Fruit fly (Drosophila melanogaster) whole organism, adult: ENCODE data around the gene chrb.

ENCODE experiments used
- CG11617 ChIP-seq: fragments of 200-800 bp; sonication (Bioruptor generic); optimal IDR thresholded peaks from 2 replicates; lab custom pipeline; 2017; ENCODE audit warnings: mild to moderate bottlenecking, missing biosample characterization, missing genetic modification reagents, missing genetic modification characterization
- CG12768 ChIP-seq: fragments of 200-800 bp; sonication (Bioruptor generic); optimal IDR thresholded peaks from 2 replicates; lab custom pipeline; 2017; ENCODE audit warnings: missing biosample characterization, missing genetic modification characterization, mild to moderate bottlenecking, moderate library complexity, missing genetic modification reagents
- CG14711 ChIP-seq: fragments of 200-800 bp; sonication (Bioruptor generic); optimal IDR thresholded peaks from 2 replicates; lab custom pipeline; 2018; ENCODE audit warnings: missing biosample characterization, mild to moderate bottlenecking, missing genetic modification characterization, moderate library complexity
- CG1620 ChIP-seq: fragments of 200-800 bp; sonication (Bioruptor generic); optimal IDR thresholded peaks from 2 replicates; lab custom pipeline; 2016; ENCODE audit warnings: missing biosample characterization, missing genetic modification characterization
- CG33017 ChIP-seq: fragments of 200-800 bp; sonication (Bioruptor generic); optimal IDR thresholded peaks from 2 replicates; lab custom pipeline; 2018; ENCODE audit warnings: missing biosample characterization, mild to moderate bottlenecking, missing genetic modification characterization, moderate library complexity
- CG5204 ChIP-seq: fragments of 200-800 bp; sonication (Bioruptor generic); optimal IDR thresholded peaks from 2 replicates; lab custom pipeline; 2016; ENCODE audit warnings: missing biosample characterization, missing genetic modification characterization
- CG7045 ChIP-seq: fragments of 200-800 bp; sonication (Bioruptor generic); optimal IDR thresholded peaks from 2 replicates; lab custom pipeline; 2017; ENCODE audit warnings: missing biosample characterization, mild to moderate bottlenecking, missing genetic modification characterization
- CG7101 ChIP-seq: fragments of 200-800 bp; sonication (Bioruptor generic); optimal IDR thresholded peaks from 2 replicates; lab custom pipeline; 2018; ENCODE audit warnings: missing biosample characterization, mild to moderate bottlenecking, missing genetic modification characterization, moderate library complexity
- Clk ChIP-seq: fragments of 200-800 bp; sonication (Bioruptor generic); optimal IDR thresholded peaks from 2 replicates; lab custom pipeline; 2017; ENCODE audit warnings: missing biosample characterization, missing genetic modification characterization
- Crg-1 ChIP-seq: fragments of 200-800 bp; sonication (Bioruptor generic); optimal IDR thresholded peaks from 2 replicates; lab custom pipeline; 2016; ENCODE audit warnings: missing biosample characterization, missing genetic modification characterization
- Hr96 ChIP-seq: fragments of 200-800 bp; sonication (Bioruptor generic); optimal IDR thresholded peaks from 2 replicates; lab custom pipeline; 2016; ENCODE audit warnings: missing biosample characterization, missing genetic modification characterization
- Mnt ChIP-seq: fragments of 200-800 bp; sonication (Bioruptor generic); optimal IDR thresholded peaks from 2 replicates; lab custom pipeline; 2016; ENCODE audit warnings: missing biosample characterization, mild to moderate bottlenecking, missing genetic modification characterization
- bab1 ChIP-seq: fragments of 200-800 bp; sonication (Bioruptor generic); optimal IDR thresholded peaks from 3 replicates; lab custom pipeline; 2019; ENCODE audit warnings: missing biosample characterization, mild to moderate bottlenecking, missing genetic modification characterization, moderate library complexity
- cic ChIP-seq: fragments of 200-800 bp; sonication (Bioruptor generic); optimal IDR thresholded peaks from 2 replicates; lab custom pipeline; 2017; ENCODE audit warnings: missing biosample characterization, mild to moderate bottlenecking, missing genetic modification characterization, moderate library complexity
- cnc ChIP-seq, 2 experiments: fragments of >200 bp; optimal IDR thresholded peaks; 2 replicates each; lab custom pipeline; 2017
- kay ChIP-seq: fragments of 200-800 bp; sonication (Bioruptor generic); peaks from one replicate; lab custom pipeline; 2016; ENCODE audit warnings: missing biosample characterization, missing genetic modification characterization, borderline replicate concordance
- ovo ChIP-seq: fragments of 200-800 bp; sonication (Bioruptor generic); optimal IDR thresholded peaks from 2 replicates; lab custom pipeline; 2016; ENCODE audit warnings: missing biosample characterization, missing genetic modification characterization
- pad ChIP-seq: fragments of 200-800 bp; sonication (Bioruptor generic); optimal IDR thresholded peaks from 3 replicates; lab custom pipeline; 2017; ENCODE audit warnings: missing biosample characterization, missing genetic modification characterization, mild to moderate bottlenecking, moderate library complexity, missing genetic modification reagents
- tj ChIP-seq: fragments of 200-800 bp; sonication (Bioruptor generic); optimal IDR thresholded peaks from 3 replicates; lab custom pipeline; 2017; ENCODE audit warnings: missing biosample characterization, mild to moderate bottlenecking, missing genetic modification characterization, moderate library complexity
- toe ChIP-seq: fragments of 200-800 bp; sonication (Bioruptor generic); optimal IDR thresholded peaks from 2 replicates; lab custom pipeline; 2016; ENCODE audit warnings: missing biosample characterization, missing genetic modification characterization

Gene chrb

dm6 chr3L:11515349-11516079 is 28.2 kb downstream of the chrb start:
- TF ChIP-seq CG7045 (GFP tag; lab: Kevin White, UChicago) (no peak), Clk (no peak), cic (no peak), bab1 (GFP tag; lab: Kevin White, UChicago) (no peak), toe (GFP tag; lab: Kevin White, UChicago) (no peak), kay (GFP tag; lab: Kevin White, UChicago) (no peak)

DNA sequence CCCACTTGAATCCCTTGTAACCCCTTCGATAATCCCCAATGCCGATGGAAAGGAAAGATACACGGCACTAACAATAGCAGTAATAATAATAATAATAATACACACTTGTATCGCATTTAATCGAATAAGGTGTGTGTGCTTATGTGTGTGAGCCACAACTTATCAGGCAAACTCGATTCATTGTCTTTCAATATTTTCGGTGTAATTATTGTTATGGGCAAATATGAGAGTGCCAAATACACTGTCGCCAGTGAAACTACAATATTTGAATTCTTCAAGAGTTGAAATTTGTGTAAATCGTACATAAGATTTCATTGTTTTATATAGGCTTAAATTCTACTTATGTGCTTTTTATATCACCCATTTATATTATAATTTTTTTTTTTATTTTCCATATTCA is 28.9 kb downstream of the chrb start:
- no peak for TF ChIP-seq CG12768 (GFP tag; lab: Kevin White, UChicago)

DNA sequence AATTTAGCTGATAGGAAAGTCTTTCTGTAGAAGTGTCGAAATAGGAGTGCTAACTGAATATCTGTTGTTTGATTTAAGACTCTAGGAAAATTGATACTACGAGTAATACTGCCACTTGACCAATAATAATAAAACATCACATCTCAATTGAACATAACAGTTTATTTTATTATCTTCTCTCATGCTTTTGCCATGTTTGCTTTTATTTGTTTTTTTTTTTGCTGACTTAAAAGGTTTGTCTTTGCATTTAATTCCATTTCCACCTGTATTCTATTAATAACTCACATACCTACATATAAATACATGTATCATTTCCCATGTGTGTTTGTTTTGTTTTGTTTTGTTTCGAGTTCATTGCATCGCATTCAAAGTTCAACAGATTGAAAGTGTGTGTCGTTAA is 35.3 kb downstream of the chrb start, which contains the start of the genes CG11714 and Fuca:
Gene CG11714, minus strand, starts transcription at position 101 of the 400 bp plus-strand sequence.
Gene Fuca, minus strand, starts transcription at position 101 of the 400 bp plus-strand sequence.
- TF ChIP-seq tj (GFP tag; lab: Kevin White, UChicago) = peak; percentile 35
- TF ChIP-seq ovo (GFP tag; lab: Kevin White, UChicago) = no peak
- peak; percentile 82 for TF ChIP-seq kay (GFP tag; lab: Kevin White, UChicago)

dm6 chr3L:11523286-11523685 is 35.9 kb downstream of the chrb start:
- TF ChIP-seq CG11617 (GFP tag; lab: Kevin White, UChicago) (no peak), Clk (no peak), tj (GFP tag; lab: Kevin White, UChicago) (no peak), toe (GFP tag; lab: Kevin White, UChicago) (no peak), Hr96 (GFP tag; lab: Kevin White, UChicago) (no peak), bab1 (GFP tag; lab: Kevin White, UChicago) (peak; percentile 40), Crg-1 (GFP tag; lab: Kevin White, UChicago) (peak; percentile 8), CG33017 (tag; lab: Kevin White, UChicago) (no peak)

DNA sequence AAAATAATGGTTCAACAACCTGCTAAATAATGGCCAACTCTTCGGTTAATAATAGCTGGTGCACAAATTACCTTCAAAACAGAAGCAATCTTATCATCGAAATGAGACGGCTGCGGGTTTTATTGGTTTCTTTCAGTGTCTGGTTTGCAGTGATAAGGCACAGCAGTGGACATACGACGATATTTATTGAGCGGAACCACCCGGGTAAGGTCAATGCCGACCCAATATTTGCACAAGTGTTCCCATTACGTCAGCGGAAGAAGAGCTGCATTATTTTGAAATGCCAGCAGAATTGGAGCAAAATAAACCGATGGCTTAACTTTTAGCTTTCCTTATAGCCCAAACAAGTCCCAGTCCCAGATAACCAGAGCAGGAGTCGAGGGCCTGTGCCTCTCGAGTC is 38.4 kb downstream of the chrb start:
- TF ChIP-seq kay (GFP tag; lab: Kevin White, UChicago) = peak; percentile 61
- TF ChIP-seq ovo (GFP tag; lab: Kevin White, UChicago) = peak; percentile 12
- TF ChIP-seq tj (GFP tag; lab: Kevin White, UChicago) = peak; percentile 20
- TF ChIP-seq CG33017 (tag; lab: Kevin White, UChicago) = no peak

DNA sequence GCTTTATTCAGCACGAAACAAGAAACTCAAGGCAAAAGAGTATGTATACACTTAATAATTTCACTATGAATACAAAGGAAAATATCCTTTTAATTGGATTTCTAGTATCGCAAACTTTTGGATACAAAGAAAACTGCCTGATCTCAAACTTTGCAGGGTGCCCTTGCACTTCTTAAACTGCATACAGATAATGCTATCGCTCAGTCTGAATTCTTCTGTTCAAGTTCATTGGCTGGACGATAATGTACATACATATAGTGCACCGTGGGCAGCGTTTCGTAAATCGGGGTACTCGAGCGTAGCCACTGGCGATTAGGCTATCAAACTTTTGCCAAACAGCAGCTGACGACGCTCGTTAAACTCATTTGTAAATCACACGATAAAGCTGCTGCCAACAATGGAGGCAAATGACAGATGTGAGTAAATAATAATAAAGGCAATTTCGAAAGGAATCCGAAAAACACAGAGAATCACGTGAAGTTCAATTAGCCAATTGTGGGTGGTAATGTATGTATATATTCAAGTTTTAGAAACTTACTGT is 39.4 kb downstream of the chrb start:
- no peak for TF ChIP-seq Clk
- TF ChIP-seq Mnt (GFP tag; lab: Kevin White, UChicago) = no peak
- no peak for TF ChIP-seq CG1620 (GFP tag; lab: Kevin White, UChicago)
- TF ChIP-seq cic = peak; percentile 64
- no peak for TF ChIP-seq CG11617 (GFP tag; lab: Kevin White, UChicago)
- peak; percentile 32 for TF ChIP-seq CG12768 (GFP tag; lab: Kevin White, UChicago)

DNA sequence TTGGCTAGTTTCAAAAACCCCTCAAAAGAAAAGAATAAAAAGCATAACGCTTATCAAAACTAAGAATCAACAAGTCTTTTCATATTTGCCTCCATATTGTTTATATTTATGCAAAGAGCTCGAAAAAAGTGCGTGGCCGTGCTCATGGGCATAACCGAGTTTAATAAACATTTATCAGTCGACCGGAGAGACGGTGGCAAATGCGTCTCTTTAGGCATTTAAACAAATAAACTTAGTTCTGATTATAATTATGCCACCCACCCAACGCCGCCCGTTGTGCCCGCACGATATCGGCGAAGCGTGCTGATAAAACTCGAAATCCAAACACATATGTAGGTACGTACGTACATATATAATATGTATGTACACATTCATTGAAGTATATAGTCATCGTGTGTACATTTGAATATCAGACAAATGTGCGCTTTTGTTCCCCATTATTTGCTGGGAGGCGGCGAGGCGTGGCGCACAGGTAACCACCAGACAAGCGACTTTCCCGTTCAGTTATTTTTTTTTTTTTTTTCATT is 41.1 kb downstream of the chrb start:
- TF ChIP-seq Hr96 (GFP tag; lab: Kevin White, UChicago) (no peak), CG5204 (no peak), bab1 (GFP tag; lab: Kevin White, UChicago) (no peak), Mnt (GFP tag; lab: Kevin White, UChicago) (peak; percentile 33), Crg-1 (GFP tag; lab: Kevin White, UChicago) (peak; percentile 39), tj (GFP tag; lab: Kevin White, UChicago) (no peak), CG7101 (tag; lab: Kevin White, UChicago) (peak; percentile 37), CG12768 (GFP tag; lab: Kevin White, UChicago) (peak; percentile 46), toe (GFP tag; lab: Kevin White, UChicago) (no peak), ovo (GFP tag; lab: Kevin White, UChicago) (peak; percentile 38), pad (GFP tag; lab: Kevin White, UChicago) (no peak), CG14711 (no peak), CG7045 (GFP tag; lab: Kevin White, UChicago) (peak; percentile 53), CG1620 (GFP tag; lab: Kevin White, UChicago) (no peak), CG33017 (tag; lab: Kevin White, UChicago) (peak; percentile 8), cic (peak; percentile 57), Clk (no peak), CG11617 (GFP tag; lab: Kevin White, UChicago) (no peak), cnc (optimal IDR thresholded peaks at IDR 0.05; lab: Kevin White, UChicago) (no peak), kay (GFP tag; lab: Kevin White, UChicago) (no peak)
